Fruit fly (Drosophila melanogaster) whole organism: ENCODE results near the gene bor.

ENCODE experiments used
- CG8478 ChIP-seq: fragments of >200 bp; optimal IDR thresholded peaks from 2 replicates; lab custom pipeline; 2018; ENCODE audit warnings: inconsistent platforms
- Dll ChIP-seq: fragments of >200 bp; optimal IDR thresholded peaks from 2 replicates; lab custom pipeline; 2017
- EcR ChIP-seq, 2 experiments: fragments of >200 bp; optimal IDR thresholded peaks; 2 replicates each; lab custom pipeline; 2017; ENCODE audit warnings: missing biosample characterization in 2 of 2, missing genetic modification characterization in 2 of 2, missing genetic modification reagents in 2 of 2
- psq ChIP-seq: fragments of >200 bp; optimal IDR thresholded peaks from 2 replicates; lab custom pipeline; 2017
- usp ChIP-seq: fragments of >200 bp; optimal IDR thresholded peaks from 2 replicates; lab custom pipeline; 2017; ENCODE audit warnings: missing biosample characterization, missing genetic modification characterization, mixed read lengths

DNA sequence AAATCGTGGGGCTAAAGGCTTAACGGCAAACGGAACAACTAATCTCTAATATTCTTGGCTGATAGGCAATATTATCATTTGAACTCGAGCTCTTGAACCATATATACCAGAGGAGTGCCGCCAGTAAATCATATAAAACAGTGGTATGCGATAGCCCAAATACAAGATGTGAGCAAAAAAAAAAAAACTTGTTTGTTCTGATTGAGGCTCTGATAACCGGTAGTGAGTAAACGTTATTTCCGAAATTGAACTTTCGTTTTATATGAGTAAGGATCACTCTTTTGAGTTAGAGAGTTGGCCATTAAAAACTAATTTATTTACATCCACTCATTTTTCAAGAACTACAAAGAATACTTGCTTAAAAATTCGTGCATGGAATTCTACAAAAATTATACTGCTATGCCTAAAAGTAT, 46.2 kb upstream of the bor start:
- TF ChIP-seq CG8478 (lab: Kevin White, UChicago) (no peak), EcR (GFP tag; optimal IDR thresholded peaks at IDR 0.05; lab: Kevin White, UChicago) (no peak), psq (lab: Kevin White, UChicago) (no peak), usp (GFP tag; lab: Kevin White, UChicago) (no peak), Dll (no peak)
